Fruit fly (Drosophila melanogaster) whole organism, wandering third instar larva: ENCODE results near the gene tfc.

ENCODE experiments used
- CG9705 ChIP-seq: fragments of 200-800 bp; sonication (Bioruptor generic); optimal IDR thresholded peaks from 2 replicates; lab custom pipeline; 2018; ENCODE audit warnings: missing biosample characterization, mild to moderate bottlenecking, missing genetic modification characterization
- br ChIP-seq: fragments of 200-800 bp; sonication (Bioruptor generic); optimal IDR thresholded peaks from 2 replicates; lab custom pipeline; 2016; ENCODE audit warnings: missing biosample characterization, missing genetic modification characterization

DNA sequence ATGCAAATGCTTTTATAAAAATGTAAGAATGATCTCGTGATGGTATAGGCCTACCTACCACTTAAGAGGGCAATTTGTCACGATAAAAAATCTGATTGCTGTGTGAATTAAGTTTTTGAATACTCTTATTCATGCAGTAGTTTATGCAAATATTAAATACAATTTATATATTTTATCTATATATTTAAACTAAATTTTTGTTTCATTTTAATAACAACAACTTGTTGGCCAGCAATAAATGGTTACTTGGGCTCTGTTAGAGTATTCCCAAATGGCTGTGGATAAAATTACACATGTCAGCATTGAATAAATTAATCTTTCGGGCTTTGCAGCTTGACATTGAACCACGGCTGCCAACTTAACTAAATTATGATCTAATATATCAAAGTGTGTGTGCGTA lies 2.3 kb downstream of the tfc start:
- no peak for TF ChIP-seq CG9705 (GFP tag; lab: Kevin White, UChicago)
- TF ChIP-seq br (GFP tag; lab: Kevin White, UChicago) = no peak
